Worm (Caenorhabditis elegans): ENCODE data around the gene tyra-2.

Gene tyra-2

DNA sequence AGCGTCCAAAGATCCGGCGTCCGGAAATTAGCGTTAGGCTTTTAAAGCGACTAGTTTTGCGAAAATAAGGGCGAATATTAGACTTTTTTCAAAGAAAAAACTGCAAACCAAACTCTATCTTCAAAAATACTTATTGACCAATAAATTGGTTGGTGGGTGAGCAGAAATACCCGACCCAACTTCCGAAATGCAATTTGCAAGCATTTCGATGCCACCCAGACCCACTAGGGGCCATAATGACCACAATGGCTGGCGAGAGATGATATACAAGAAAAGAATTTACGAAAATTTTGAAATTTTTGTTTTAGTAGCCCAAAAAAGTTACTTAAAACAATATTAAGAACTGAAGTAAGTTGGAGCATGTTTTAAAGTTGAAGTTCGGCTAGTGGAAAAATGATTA lies 35.2 kb downstream of the tyra-2 start:
- TF ChIP-seq him-1 (tag; optimal IDR thresholded peaks at IDR 0.05) (no peak), dao-5 (tag; optimal IDR thresholded peaks at IDR 0.05) (no peak), W03F9.2 (tag; optimal IDR thresholded peaks at IDR 0.05) (no peak)

- TF ChIP-seq dao-5 (tag; optimal IDR thresholded peaks at IDR 0.05), result no peak
- no peak for TF ChIP-seq W03F9.2 (tag; optimal IDR thresholded peaks at IDR 0.05)
- TF ChIP-seq him-1 (tag; optimal IDR thresholded peaks at IDR 0.05), result no peak
These were observed 36.8 kb downstream of the tyra-2 start for ce11 chrX:6968553-6968952.

- TF ChIP-seq him-1 (tag; optimal IDR thresholded peaks at IDR 0.05) (no peak), W03F9.2 (tag; optimal IDR thresholded peaks at IDR 0.05) (no peak), dao-5 (tag; optimal IDR thresholded peaks at IDR 0.05) (no peak)
These were observed 38.3 kb downstream of the tyra-2 start, which contains the start of gene F01E11.3 for ce11 chrX:6967057-6967456. Gene F01E11.3 (plus strand): TSS chrX:6967357.

ce11 chrX:6963842-6964241 lies 41.5 kb downstream of the tyra-2 start:
- TF ChIP-seq him-1 (tag; optimal IDR thresholded peaks at IDR 0.05) (no peak), dao-5 (tag; optimal IDR thresholded peaks at IDR 0.05) (no peak), W03F9.2 (tag; optimal IDR thresholded peaks at IDR 0.05) (no peak)

DNA sequence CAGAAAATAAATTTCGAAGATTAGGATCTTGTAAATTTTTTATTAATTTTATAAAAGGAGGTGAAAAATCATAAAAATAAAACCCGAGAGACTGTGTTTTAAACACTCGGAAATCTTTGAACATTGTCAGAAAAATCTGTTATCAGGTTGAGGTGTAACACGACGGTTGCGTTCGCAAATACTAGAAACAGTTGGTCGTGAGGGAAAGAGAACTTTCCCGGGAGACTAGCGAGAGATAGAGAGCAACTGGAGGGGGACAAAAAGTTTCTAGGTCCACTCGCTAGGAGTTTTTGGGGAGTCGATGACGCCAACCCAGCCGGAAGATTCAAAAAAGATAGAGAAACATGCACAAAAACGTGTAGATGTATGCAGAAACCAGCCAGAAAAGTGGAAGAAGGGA lies 43.0 kb downstream of the tyra-2 start:
- no peak for TF ChIP-seq him-1 (tag; optimal IDR thresholded peaks at IDR 0.05)
- no peak for TF ChIP-seq W03F9.2 (tag; optimal IDR thresholded peaks at IDR 0.05)
- no peak for TF ChIP-seq dao-5 (tag; optimal IDR thresholded peaks at IDR 0.05)

DNA sequence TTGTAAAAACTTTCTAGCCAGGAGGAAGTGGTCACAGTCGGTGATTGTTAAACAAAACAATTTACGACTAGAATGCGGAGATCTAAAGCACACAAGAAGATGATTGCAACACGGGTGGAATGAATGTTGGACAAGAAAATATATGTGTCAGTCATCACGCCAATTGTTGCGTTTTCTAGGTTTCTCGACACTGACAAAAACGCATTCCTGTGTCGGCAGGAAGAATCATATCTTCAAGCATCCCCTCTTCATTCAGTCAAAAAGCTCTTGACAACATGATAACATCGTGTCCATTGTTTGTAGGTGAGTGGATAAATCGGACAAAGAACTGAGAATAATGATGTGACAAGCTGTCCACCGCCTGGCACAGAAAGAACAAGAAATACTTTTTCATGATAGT lies 45.8 kb downstream of the tyra-2 start:
- TF ChIP-seq him-1 (tag; optimal IDR thresholded peaks at IDR 0.05) (no peak), W03F9.2 (tag; optimal IDR thresholded peaks at IDR 0.05) (no peak), dao-5 (tag; optimal IDR thresholded peaks at IDR 0.05) (no peak)

DNA sequence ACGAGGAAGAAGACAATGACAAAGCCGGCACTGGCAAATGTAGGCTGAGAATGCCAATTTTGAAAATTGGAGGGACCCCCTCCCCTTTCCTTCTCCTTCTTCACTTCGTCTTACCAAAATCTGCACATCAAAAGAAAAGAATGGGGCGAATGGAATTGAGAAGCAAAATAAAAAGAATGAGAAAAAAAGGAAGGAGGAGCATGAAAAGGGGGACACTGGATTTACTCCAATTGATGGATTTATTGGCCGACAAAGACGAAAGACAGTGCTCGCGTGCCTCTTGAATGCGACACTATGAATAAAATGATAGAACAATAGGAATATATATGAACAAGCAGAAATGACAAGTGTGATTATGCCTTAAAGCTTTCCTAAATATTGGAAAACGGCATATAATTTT lies 46.5 kb downstream of the tyra-2 start:
- TF ChIP-seq W03F9.2 (tag; optimal IDR thresholded peaks at IDR 0.05) (no peak), dao-5 (tag; optimal IDR thresholded peaks at IDR 0.05) (no peak), him-1 (tag; optimal IDR thresholded peaks at IDR 0.05) (no peak)

ce11 chrX:6956299-6956698 lies 49.1 kb downstream of the tyra-2 start, which contains the start of gene inx-1:
Gene inx-1 (minus strand): TSS chrX:6956399.
- TF ChIP-seq him-1 (tag; optimal IDR thresholded peaks at IDR 0.05), result no peak

DNA sequence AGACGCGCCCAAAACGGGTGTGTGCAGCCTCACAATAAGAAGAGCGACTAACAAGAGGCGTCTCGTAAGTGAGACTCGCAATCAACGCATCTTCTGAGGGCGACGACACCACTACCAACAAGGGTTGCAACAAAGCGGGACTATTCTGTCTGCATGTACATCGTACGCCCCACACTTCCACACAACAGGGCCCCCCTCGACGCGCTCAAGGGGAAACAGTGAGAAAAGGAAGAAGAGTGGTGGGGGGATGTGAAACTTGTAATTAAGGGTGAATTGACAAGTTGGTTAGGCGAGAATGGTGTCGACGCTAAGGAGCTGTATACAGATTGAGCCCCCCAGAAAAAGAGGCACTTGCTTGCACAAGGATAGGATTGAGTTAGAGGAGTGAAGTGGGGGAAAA lies 52.0 kb downstream of the tyra-2 start:
- no peak for TF ChIP-seq him-1 (tag; optimal IDR thresholded peaks at IDR 0.05)

Data from whole organism, L4/young adult.